Worm (Caenorhabditis elegans) whole organism, L4 larva: Measurements from ENCODE around the gene ftn-1.
"Not testable (repeated sequence)": the region's sequence is repeated elsewhere in the genome, so short reads cannot be mapped to it uniquely, and the experiment has no call there.

Source experiments
- dpl-1 ChIP-seq: fragments of 150-350 bp; optimal IDR thresholded peaks from 2 replicates; lab custom pipeline; 2014; ENCODE audit warnings: missing biosample characterization, missing genetic modification reagents, missing genetic modification characterization
- hlh-11 ChIP-seq: fragments of 200-800 bp; sonication (Bioruptor generic); optimal IDR thresholded peaks from 2 replicates; lab custom pipeline; 2018; ENCODE audit warnings: mild to moderate bottlenecking, missing genetic modification characterization, missing compliant biosample characterization

ce11 chrV:7511465-7511864, 35.9 kb downstream of the ftn-1 start, which contains the start of gene nhr-171:
- TF ChIP-seq hlh-11; dpl-1 (GFP tag; lab: Kevin White, UChicago): not testable (repeated sequence)
